Worm (Caenorhabditis elegans) whole organism, L4/young adult: ENCODE data around the gene dsh-2.

ENCODE experiments used
- W03F9.2 ChIP-seq: fragments of 150-350 bp; optimal IDR thresholded peaks from 2 replicates; lab custom pipeline; 2014; ENCODE audit warnings: missing biosample characterization, missing genetic modification characterization
- dao-5 ChIP-seq: sonication (generic microtip); optimal IDR thresholded peaks from 2 replicates; lab custom pipeline; 2016; ENCODE audit warnings: missing genotype, missing genetic modification characterization, moderate library complexity, missing compliant biosample characterization
- him-1 ChIP-seq: sonication (generic microtip); optimal IDR thresholded peaks from 2 replicates; lab custom pipeline; 2016; ENCODE audit warnings: missing genotype, missing genetic modification reagents, missing genetic modification characterization, missing compliant biosample characterization

The dsh-2 gene

DNA sequence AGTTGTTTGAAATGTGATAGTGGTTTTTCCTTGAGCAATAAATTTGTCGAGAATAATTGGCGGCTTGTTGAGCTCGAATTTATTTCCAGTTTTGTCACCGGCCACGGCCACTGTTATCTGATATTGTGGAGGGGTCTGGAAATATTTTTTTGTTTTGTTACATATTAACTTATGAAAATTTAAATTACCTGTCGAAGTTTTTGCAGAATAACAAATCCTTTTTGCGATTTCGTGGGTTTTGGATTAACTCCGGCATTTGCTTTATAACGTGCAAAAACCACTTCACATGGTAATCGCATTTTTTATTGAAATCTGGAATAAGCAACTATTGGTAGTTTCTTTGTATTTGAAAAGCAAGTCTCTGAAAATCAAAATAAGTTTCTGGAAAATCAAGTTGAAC, 44.8 kb downstream of the dsh-2 start, which contains the start of gene lrr-1:
Gene lrr-1 (minus strand): TSS at position 312 of the 400 bp plus-strand sequence.
- TF ChIP-seq W03F9.2 (no peak), dao-5 (no peak), him-1 (tag; lab: Kevin White, UChicago) (no peak)

DNA sequence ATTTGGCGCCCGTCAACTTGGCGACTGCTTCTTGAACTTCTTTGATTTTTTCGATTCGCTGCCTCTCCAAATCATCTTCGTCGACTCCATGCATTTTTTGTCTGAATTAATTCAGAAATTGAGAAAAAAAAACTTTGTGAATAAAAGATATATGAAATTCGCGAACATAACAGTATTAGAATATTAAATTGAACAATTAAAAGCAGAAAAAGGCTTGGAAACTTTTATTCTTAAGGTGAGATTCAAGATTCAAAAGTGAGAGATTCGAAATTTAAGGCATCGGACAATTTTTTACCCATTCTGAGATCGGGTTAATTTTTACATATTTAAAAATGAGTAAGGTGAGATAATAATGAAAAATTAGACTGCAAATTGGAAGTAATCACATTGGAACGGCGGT, 47.0 kb downstream of the dsh-2 start, which contains the start of gene F33G12.3:
Gene F33G12.3 (minus strand): TSS at position 101 of the 400 bp plus-strand sequence.
- no peak for TF ChIP-seq W03F9.2
- TF ChIP-seq dao-5, result no peak
- no peak for TF ChIP-seq him-1 (tag; lab: Kevin White, UChicago)

ce11 chrII:5032669-5033068, 48.3 kb downstream of the dsh-2 start:
- TF ChIP-seq W03F9.2, result no peak
- TF ChIP-seq dao-5, result peak; percentile 59
- peak; percentile 54 for TF ChIP-seq him-1 (tag; lab: Kevin White, UChicago)

ce11 chrII:5031612-5032011, 49.4 kb downstream of the dsh-2 start, which contains the start of gene wdr-83:
Gene wdr-83, minus strand, starts transcription at chrII:5031712.
- TF ChIP-seq W03F9.2 (no peak), dao-5 (no peak), him-1 (tag; lab: Kevin White, UChicago) (no peak)
